Worm (Caenorhabditis elegans): ENCODE data around the gene Y45F10C.2.
"Not testable (repeated sequence)": the region's sequence is repeated elsewhere in the genome, so short reads cannot be mapped to it uniquely, and the experiment has no call there.

Gene Y45F10C.2

DNA sequence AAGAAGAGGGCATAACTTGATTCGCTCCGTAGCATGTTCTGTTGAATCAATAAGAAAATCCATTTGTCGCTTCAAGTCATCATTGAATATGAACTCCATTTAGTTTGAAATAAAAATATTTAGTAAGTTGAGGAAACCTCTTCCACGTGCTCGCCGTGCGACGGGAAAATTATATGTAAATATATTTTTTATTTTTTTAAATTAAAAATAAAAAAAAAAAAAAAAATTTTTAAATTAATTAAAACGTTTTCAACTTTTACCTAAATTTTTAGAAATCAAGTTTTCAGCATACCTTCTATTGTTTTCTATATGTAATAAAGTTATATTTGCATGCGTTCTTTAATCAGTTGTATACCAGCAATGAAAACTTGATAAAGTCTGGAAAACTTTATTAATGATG, 3.0 kb downstream of the Y45F10C.2 start, which contains the start of gene Y45F10C.1:
Y45F10C.1 (minus strand) TSS at position 101 of the 400 bp plus-strand sequence.
- not testable (repeated sequence) for TF ChIP-seq mdl-1, egl-27, tbx-2 (tag; optimal IDR thresholded peaks at IDR 0.05)

DNA sequence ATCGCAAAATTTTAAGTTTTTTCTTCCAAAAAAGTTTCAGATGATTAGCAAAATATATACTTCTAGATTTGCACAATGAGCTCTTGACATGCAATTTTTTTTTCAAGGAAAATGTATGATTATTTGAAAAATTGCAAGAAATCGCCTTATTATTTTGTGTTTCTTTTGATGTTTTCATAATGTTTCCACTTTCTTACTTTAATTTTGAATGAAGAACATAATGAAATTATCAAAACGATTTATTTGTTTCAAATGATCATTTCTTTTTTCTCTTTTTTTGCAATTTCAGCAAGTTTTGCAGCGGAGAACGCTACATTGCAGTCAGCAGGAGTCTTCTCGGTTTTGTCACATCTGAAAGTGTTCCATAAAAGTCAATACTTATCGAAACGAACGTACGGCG, 10.4 kb downstream of the Y45F10C.2 start, which contains the start of gene Y45F10C.6:
Y45F10C.6 (plus strand) TSS at position 301 of the 400 bp plus-strand sequence.
- not testable (repeated sequence) for TF ChIP-seq daf-12, elt-2, unc-39 (tag; optimal IDR thresholded peaks at IDR 0.05)

DNA sequence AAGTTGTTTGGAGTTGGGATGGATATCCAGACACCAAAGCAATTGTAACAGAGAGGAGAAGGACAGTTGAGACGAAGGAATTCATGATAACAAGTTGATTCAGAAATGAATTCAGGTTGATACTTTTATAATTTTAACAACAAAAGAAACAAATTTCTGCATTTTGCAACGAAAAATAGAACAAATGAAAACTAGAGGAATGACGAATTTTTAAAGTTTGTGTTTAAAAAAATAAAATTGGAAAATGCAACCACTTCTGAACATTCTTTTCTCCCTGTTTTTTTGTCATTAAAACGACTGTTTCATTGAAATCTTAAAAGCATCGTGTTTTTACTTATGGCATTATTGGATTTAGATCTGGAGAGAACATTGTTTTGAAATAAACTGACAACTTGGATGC, 11.1 kb downstream of the Y45F10C.2 start, which contains the start of gene C08F11.12:
C08F11.12 (minus strand) TSS at position 101 of the 400 bp plus-strand sequence.
- not testable (repeated sequence) for TF ChIP-seq ceh-28, pqm-1, lin-15B (tag; optimal IDR thresholded peaks at IDR 0.05)

DNA sequence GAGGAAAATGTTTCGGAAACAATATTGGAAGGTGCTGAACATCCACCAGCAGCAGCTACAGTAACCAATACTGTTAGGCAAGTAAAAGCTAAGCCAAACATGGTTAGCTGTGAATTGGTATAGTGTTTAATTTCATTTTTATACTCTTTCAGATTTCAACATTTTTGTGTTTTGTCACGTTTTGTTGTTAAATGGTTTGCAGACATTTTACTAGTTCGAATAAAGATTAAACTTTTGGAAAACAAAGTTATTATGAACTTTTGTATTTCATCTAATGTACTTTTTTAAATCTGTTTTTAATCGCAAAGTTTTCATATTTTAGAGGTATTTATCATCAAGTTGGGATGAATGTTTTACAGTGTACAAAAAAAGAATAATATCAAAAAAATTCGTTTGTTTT, 12.2 kb downstream of the Y45F10C.2 start, which contains the start of gene C08F11.17:
C08F11.17 (minus strand) TSS at position 101 of the 400 bp plus-strand sequence.
- TF ChIP-seq nhr-237 (tag; optimal IDR thresholded peaks at IDR 0.05) = no peak
- TF ChIP-seq daf-12 (tag; optimal IDR thresholded peaks at IDR 0.05) = no peak
- TF ChIP-seq ceh-28 (tag; optimal IDR thresholded peaks at IDR 0.05) = no peak
- TF ChIP-seq nhr-25 (tag; optimal IDR thresholded peaks at IDR 0.05) = no peak
- no peak for TF ChIP-seq nhr-12 (tag; optimal IDR thresholded peaks at IDR 0.05)
- TF ChIP-seq hmg-11 (tag; optimal IDR thresholded peaks at IDR 0.05) = no peak
- no peak for TF ChIP-seq lin-15B (tag; optimal IDR thresholded peaks at IDR 0.05)
- TF ChIP-seq ceh-9 (tag; optimal IDR thresholded peaks at IDR 0.05) = no peak
- TF ChIP-seq R02D3.7 (tag; optimal IDR thresholded peaks at IDR 0.05) = no peak

DNA sequence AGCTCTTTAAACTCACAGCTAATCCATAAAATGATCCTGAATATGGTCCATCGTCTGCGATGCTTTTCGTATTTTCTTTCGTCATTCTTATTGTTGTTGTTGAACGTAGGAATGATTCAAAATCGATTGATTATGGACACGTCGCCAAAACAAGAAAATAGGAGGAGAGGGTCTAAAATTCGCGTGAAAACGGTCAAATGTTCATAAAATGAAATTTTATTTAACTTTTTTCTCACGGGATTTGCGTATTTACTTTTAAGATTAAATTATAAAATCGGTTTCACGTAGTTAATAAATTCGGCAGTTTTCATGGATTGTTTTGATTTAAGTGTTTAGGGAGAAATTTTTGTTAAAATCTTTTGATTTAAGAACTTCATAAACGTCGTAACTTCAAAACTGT, 13.3 kb downstream of the Y45F10C.2 start, which contains the start of gene C08F11.10:
C08F11.10 (minus strand) TSS at position 101 of the 400 bp plus-strand sequence.
- TF ChIP-seq eor-1 (tag; optimal IDR thresholded peaks at IDR 0.05) = no peak
- TF ChIP-seq elt-3 (tag; optimal IDR thresholded peaks at IDR 0.05) = no peak
- no peak for TF ChIP-seq nhr-67 (tag; optimal IDR thresholded peaks at IDR 0.05)
- no peak for TF ChIP-seq lin-39 (tag; optimal IDR thresholded peaks at IDR 0.05)
- TF ChIP-seq unc-39 (tag; optimal IDR thresholded peaks at IDR 0.05) = no peak
- no peak for TF ChIP-seq pha-4 (tag; optimal IDR thresholded peaks at IDR 0.05)
- no peak for TF ChIP-seq unc-62 (GFP tag; optimal IDR thresholded peaks at IDR 0.05)
- TF ChIP-seq hmg-11 (tag; optimal IDR thresholded peaks at IDR 0.05) = no peak
- TF ChIP-seq skn-1 (tag; optimal IDR thresholded peaks at IDR 0.05) = no peak
- TF ChIP-seq ceh-82 (tag; optimal IDR thresholded peaks at IDR 0.05) = no peak
- TF ChIP-seq nhr-12 (tag; optimal IDR thresholded peaks at IDR 0.05) = no peak
- TF ChIP-seq ceh-28 (tag; optimal IDR thresholded peaks at IDR 0.05) = no peak
- TF ChIP-seq mml-1 (tag; optimal IDR thresholded peaks at IDR 0.05) = no peak
- no peak for TF ChIP-seq ZK546.5 (tag; optimal IDR thresholded peaks at IDR 0.05)
- TF ChIP-seq mdl-1 (tag; optimal IDR thresholded peaks at IDR 0.05) = no peak
- no peak for TF ChIP-seq tbx-2 (tag; optimal IDR thresholded peaks at IDR 0.05)
- TF ChIP-seq zag-1 (tag; optimal IDR thresholded peaks at IDR 0.05) = no peak

DNA sequence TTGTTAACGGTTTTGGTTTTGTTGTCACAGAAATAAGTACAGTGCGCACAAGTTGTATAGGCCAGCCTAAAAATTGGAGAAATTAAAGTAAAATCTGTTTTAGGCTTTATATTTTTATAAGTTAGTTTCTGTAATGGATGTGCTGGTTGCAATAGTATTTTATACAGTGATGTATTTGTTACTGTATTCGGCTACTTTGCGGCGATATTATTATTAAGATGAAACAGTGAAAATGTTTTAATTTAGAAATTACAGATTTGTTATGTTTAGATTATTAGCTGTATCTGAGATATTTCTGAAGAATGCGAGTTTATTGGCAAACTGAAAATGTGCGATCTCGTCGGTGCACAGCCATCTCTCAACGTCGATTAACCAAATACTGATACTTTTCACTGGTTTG, 14.9 kb downstream of the Y45F10C.2 start, which contains the start of gene ule-4:
ule-4 (minus strand) TSS at position 101 of the 400 bp plus-strand sequence.
- TF ChIP-seq mml-1 (tag; optimal IDR thresholded peaks at IDR 0.05) (no peak), nhr-76 (tag; optimal IDR thresholded peaks at IDR 0.05) (no peak), unc-39 (tag; optimal IDR thresholded peaks at IDR 0.05) (no peak), nfya-1 (tag; optimal IDR thresholded peaks at IDR 0.05; ENCODE audit: insufficient read depth) (no peak), fkh-10 (GFP tag; optimal IDR thresholded peaks at IDR 0.05) (no peak), nhr-12 (tag; optimal IDR thresholded peaks at IDR 0.05) (no peak), elt-2 (tag; optimal IDR thresholded peaks at IDR 0.05) (no peak), nhr-28 (tag; optimal IDR thresholded peaks at IDR 0.05) (no peak), elt-1 (tag; optimal IDR thresholded peaks at IDR 0.05) (no peak), fkh-2 (tag; optimal IDR thresholded peaks at IDR 0.05) (no peak), nhr-23 (tag; optimal IDR thresholded peaks at IDR 0.05) (no peak), ZK546.5 (tag; optimal IDR thresholded peaks at IDR 0.05) (no peak), mdl-1 (tag; optimal IDR thresholded peaks at IDR 0.05) (no peak), daf-12 (tag; optimal IDR thresholded peaks at IDR 0.05) (no peak)

Data from whole organism, L3 larva.